Fruit fly (Drosophila melanogaster) whole organism, embryonic: Measurements from ENCODE around the gene CG14286.
A peak's percentile ranks its signal among the peaks of the same experiment; 100 is the strongest.

Source experiments
- Aef1 ChIP-seq: fragments of 200-800 bp; sonication (Bioruptor generic); IDR thresholded peaks from 3 replicates; pipeline ENCODE4 v1.3.6; 2022; ENCODE audit warnings: missing biosample characterization, missing genetic modification characterization
- Bgb ChIP-seq: fragments of 200-800 bp; sonication (Bioruptor generic); IDR thresholded peaks from 2 replicates; pipeline ENCODE4 v1.3.6; 2022; ENCODE audit warnings: missing biosample characterization, missing genetic modification characterization; ENCODE audit not compliant: partially characterized antibody
- Bteb2 ChIP-seq: fragments of 200-800 bp; sonication (Bioruptor generic); optimal IDR thresholded peaks from 2 replicates; lab custom pipeline; 2016; ENCODE audit warnings: missing biosample characterization, missing genetic modification characterization
- C15 ChIP-seq: fragments of 200-800 bp; sonication (Bioruptor generic); IDR thresholded peaks from 3 replicates; pipeline ENCODE4 v1.3.6; 2022; ENCODE audit warnings: missing biosample characterization, missing genetic modification characterization
- CG10209 ChIP-seq: fragments of 200-800 bp; sonication (Bioruptor generic); optimal IDR thresholded peaks from 3 replicates; lab custom pipeline; 2017; ENCODE audit warnings: missing biosample characterization, mild to moderate bottlenecking, missing genetic modification characterization, missing genetic modification reagents
- CG10543 ChIP-seq: fragments of 200-800 bp; sonication (Bioruptor generic); optimal IDR thresholded peaks from 3 replicates; lab custom pipeline; 2017; ENCODE audit warnings: missing biosample characterization, mild to moderate bottlenecking, missing genetic modification characterization, moderate library complexity
- CG1233 ChIP-seq: fragments of 200-800 bp; sonication (Bioruptor generic); optimal IDR thresholded peaks from 4 replicates; lab custom pipeline; 2018; ENCODE audit warnings: missing biosample characterization, mild to moderate bottlenecking, missing genetic modification characterization
- CG12942 ChIP-seq: fragments of 200-800 bp; sonication (Bioruptor generic); optimal IDR thresholded peaks from 3 replicates; lab custom pipeline; 2016; ENCODE audit warnings: missing biosample characterization, missing genetic modification characterization
- CG13424 ChIP-seq: fragments of 200-800 bp; sonication (Bioruptor generic); optimal IDR thresholded peaks from 2 replicates; lab custom pipeline; 2019; ENCODE audit warnings: missing biosample characterization, mild to moderate bottlenecking, missing genetic modification characterization, moderate library complexity
- CG14014 ChIP-seq: fragments of 200-800 bp; sonication (Bioruptor generic); IDR thresholded peaks from 2 replicates; pipeline ENCODE4 v1.3.6; 2022; ENCODE audit warnings: missing biosample characterization, missing genetic modification characterization
- CG14860 ChIP-seq: fragments of 200-800 bp; sonication (Bioruptor generic); IDR thresholded peaks from 3 replicates; pipeline ENCODE4 v1.3.6; 2022; ENCODE audit warnings: missing biosample characterization, missing genetic modification characterization; ENCODE audit not compliant: partially characterized antibody
- CG15073 ChIP-seq: fragments of 200-800 bp; sonication (Bioruptor generic); optimal IDR thresholded peaks from 2 replicates; lab custom pipeline; 2016; ENCODE audit warnings: missing biosample characterization, missing genetic modification characterization
- CG16863 ChIP-seq: fragments of 200-800 bp; sonication (Bioruptor generic); optimal IDR thresholded peaks from 3 replicates; lab custom pipeline; 2016; ENCODE audit warnings: missing biosample characterization, missing genetic modification characterization
- CG1832 ChIP-seq: fragments of 200-800 bp; sonication (Bioruptor generic); optimal IDR thresholded peaks from 2 replicates; lab custom pipeline; 2017; ENCODE audit warnings: missing biosample characterization, mild to moderate bottlenecking, missing genetic modification characterization, inconsistent platforms
- CG2199 ChIP-seq: fragments of 200-800 bp; sonication (Bioruptor generic); IDR thresholded peaks from 3 replicates; pipeline ENCODE4 v1.3.6; 2022; ENCODE audit warnings: missing biosample characterization, missing genetic modification characterization
- CG31388 ChIP-seq: fragments of 200-800 bp; sonication (Bioruptor generic); optimal IDR thresholded peaks from 2 replicates; lab custom pipeline; 2016; ENCODE audit warnings: missing biosample characterization, missing genetic modification characterization
- CG33213 ChIP-seq: fragments of 200-800 bp; sonication (Bioruptor generic); optimal IDR thresholded peaks from 3 replicates; lab custom pipeline; 2016; ENCODE audit warnings: missing biosample characterization, missing genetic modification characterization
- CG3726 ChIP-seq: fragments of 200-800 bp; sonication (Bioruptor generic); IDR thresholded peaks from 3 replicates; pipeline ENCODE4, ENCODE4 v1.3.6; 2022; ENCODE audit warnings: missing biosample characterization, missing genetic modification characterization
- CG3995 ChIP-seq: fragments of 200-800 bp; sonication (Bioruptor generic); optimal IDR thresholded peaks from 3 replicates; lab custom pipeline; 2016; ENCODE audit warnings: missing biosample characterization, missing genetic modification characterization
- CG6654 ChIP-seq: fragments of 200-800 bp; sonication (Bioruptor generic); optimal IDR thresholded peaks from 2 replicates; lab custom pipeline; 2017; ENCODE audit warnings: missing biosample characterization, mild to moderate bottlenecking, missing genetic modification characterization
- CG6689 ChIP-seq: fragments of 200-800 bp; sonication (Bioruptor generic); IDR thresholded peaks from 2 replicates; pipeline ENCODE4 v1.3.6; 2022; ENCODE audit warnings: missing biosample characterization, missing genetic modification characterization
- CG8359 ChIP-seq: fragments of 200-800 bp; sonication (Bioruptor generic); optimal IDR thresholded peaks from 2 replicates; lab custom pipeline; 2017; ENCODE audit warnings: missing biosample characterization, mild to moderate bottlenecking, missing genetic modification characterization, borderline replicate concordance
- CG9437 ChIP-seq: fragments of 200-800 bp; sonication (Bioruptor generic); optimal IDR thresholded peaks from 2 replicates; lab custom pipeline; 2018; ENCODE audit warnings: missing biosample characterization, mild to moderate bottlenecking, missing genetic modification characterization
- CG9817 ChIP-seq: fragments of 200-800 bp; sonication (Bioruptor generic); optimal IDR thresholded peaks from 2 replicates; lab custom pipeline; 2018; ENCODE audit warnings: missing biosample characterization, mild to moderate bottlenecking, missing genetic modification characterization, moderate library complexity
- CrebB ChIP-seq: fragments of 200-800 bp; sonication (Bioruptor generic); optimal IDR thresholded peaks from 3 replicates; lab custom pipeline; 2018; ENCODE audit warnings: missing biosample characterization, mild to moderate bottlenecking, missing genetic modification characterization
- Dip2 ChIP-seq: fragments of 200-800 bp; sonication (Bioruptor generic); IDR thresholded peaks from 2 replicates; pipeline ENCODE4 v1.3.6; 2022; ENCODE audit warnings: missing biosample characterization, missing genetic modification characterization
- Elba2 ChIP-seq: fragments of 200-800 bp; sonication (Bioruptor generic); optimal IDR thresholded peaks from 3 replicates; lab custom pipeline; 2016; ENCODE audit warnings: missing biosample characterization, missing genetic modification characterization
- Fer2 ChIP-seq: fragments of 200-800 bp; sonication (Bioruptor generic); optimal IDR thresholded peaks from 2 replicates; lab custom pipeline; 2018; ENCODE audit warnings: missing biosample characterization, mild to moderate bottlenecking, missing genetic modification characterization, moderate library complexity
- HHEX ChIP-seq: fragments of 200-800 bp; sonication (Bioruptor generic); optimal IDR thresholded peaks from 3 replicates; lab custom pipeline; 2017; ENCODE audit warnings: missing biosample characterization, mild to moderate bottlenecking, missing genetic modification characterization, missing genetic modification reagents
- Hr3 ChIP-seq: fragments of 200-800 bp; sonication (Bioruptor generic); optimal IDR thresholded peaks from 3 replicates; lab custom pipeline; 2016; ENCODE audit warnings: missing biosample characterization, missing genetic modification characterization
- Max ChIP-seq: fragments of 200-800 bp; sonication (Bioruptor generic); optimal IDR thresholded peaks from 2 replicates; lab custom pipeline; 2016; ENCODE audit warnings: missing biosample characterization, mild to moderate bottlenecking, missing genetic modification characterization
- Med ChIP-seq: fragments of 200-800 bp; sonication (Bioruptor generic); peaks from one replicate; lab custom pipeline; 2016; ENCODE audit warnings: missing biosample characterization, missing genetic modification characterization, mild to moderate bottlenecking, inconsistent platforms, moderate library complexity
- Rfx ChIP-seq: fragments of 200-800 bp; sonication (Bioruptor generic); IDR thresholded peaks from 2 replicates; pipeline ENCODE4 v1.3.6; 2022; ENCODE audit warnings: missing biosample characterization, missing genetic modification characterization
- Six4 ChIP-seq: fragments of 200-800 bp; sonication (Bioruptor generic); optimal IDR thresholded peaks from 2 replicates; lab custom pipeline; 2016; ENCODE audit warnings: missing biosample characterization, missing genetic modification characterization
- Sox100B ChIP-seq: fragments of 200-800 bp; sonication (Bioruptor generic); optimal IDR thresholded peaks from 3 replicates; lab custom pipeline; 2018; ENCODE audit warnings: missing biosample characterization, mild to moderate bottlenecking, missing genetic modification characterization
- Stat92E ChIP-seq, 3 experiments: fragments of >200 bp in 2 of 3; fragments of 200-800 bp in 1 of 3; sonication (Bioruptor generic) in 1 of 3; optimal IDR thresholded peaks; 2 replicates each; lab custom pipeline; 2017 to 2019; ENCODE audit warnings: missing biosample characterization in 3 of 3, missing genetic modification characterization in 3 of 3, mild to moderate bottlenecking in 1 of 3, moderate library complexity in 1 of 3
- TFAM ChIP-seq: fragments of 200-800 bp; sonication (Bioruptor generic); optimal IDR thresholded peaks from 2 replicates; lab custom pipeline; 2017; ENCODE audit warnings: missing biosample characterization, missing genetic modification characterization, inconsistent platforms
- Taf1 ChIP-seq: fragments of 200-800 bp; sonication (Bioruptor generic); IDR thresholded peaks from 2 replicates; pipeline ENCODE4 v1.3.6; 2022; ENCODE audit warnings: missing biosample characterization, missing genetic modification characterization
- Vsx1 ChIP-seq: fragments of 200-800 bp; sonication (Bioruptor generic); optimal IDR thresholded peaks from 2 replicates; lab custom pipeline; 2017; ENCODE audit warnings: missing biosample characterization, mild to moderate bottlenecking, missing genetic modification characterization, missing genetic modification reagents
- bowl ChIP-seq: fragments of 200-800 bp; sonication (Bioruptor generic); IDR thresholded peaks from 2 replicates; pipeline ENCODE4 v1.3.6; 2022; ENCODE audit warnings: missing biosample characterization, missing genetic modification characterization
- br ChIP-seq: fragments of >200 bp; optimal IDR thresholded peaks from 2 replicates; lab custom pipeline; 2017
- dmrt11E ChIP-seq: fragments of 200-800 bp; sonication (Bioruptor generic); optimal IDR thresholded peaks from 3 replicates; lab custom pipeline; 2018; ENCODE audit warnings: missing biosample characterization, mild to moderate bottlenecking, missing genetic modification characterization, moderate library complexity
- fd3F ChIP-seq: fragments of 200-800 bp; sonication (Bioruptor generic); optimal IDR thresholded peaks from 2 replicates; lab custom pipeline; 2018; ENCODE audit warnings: missing biosample characterization, mild to moderate bottlenecking, missing genetic modification characterization, moderate library complexity
- gfzf ChIP-seq: fragments of 200-800 bp; sonication (Bioruptor generic); optimal IDR thresholded peaks from 2 replicates; lab custom pipeline; 2016; ENCODE audit warnings: missing biosample characterization, mild to moderate bottlenecking, missing genetic modification characterization, moderate library complexity
- grn ChIP-seq: fragments of 200-800 bp; sonication (Bioruptor generic); optimal IDR thresholded peaks from 3 replicates; lab custom pipeline; 2017; ENCODE audit warnings: missing biosample characterization, missing genetic modification characterization
- otp ChIP-seq: fragments of 200-800 bp; sonication (Bioruptor generic); IDR thresholded peaks from 3 replicates; pipeline ENCODE4, ENCODE4 v1.3.6; 2022; ENCODE audit warnings: missing biosample characterization, missing genetic modification characterization
- pfk ChIP-seq: fragments of 200-800 bp; sonication (Bioruptor generic); optimal IDR thresholded peaks from 2 replicates; lab custom pipeline; 2018; ENCODE audit warnings: missing biosample characterization, mild to moderate bottlenecking, missing genetic modification characterization, moderate library complexity
- sc ChIP-seq, 3 experiments: fragments of >200 bp in 2 of 3; fragments of 200-800 bp in 1 of 3; sonication (Bioruptor generic) in 1 of 3; optimal IDR thresholded peaks; 2 replicates in 2 of 3; 3 replicates in 1 of 3; lab custom pipeline; 2017; ENCODE audit warnings: mild to moderate bottlenecking in 1 of 3, missing biosample characterization in 1 of 3, missing genetic modification characterization in 1 of 3, missing genetic modification reagents in 1 of 3
- twi ChIP-seq: fragments of 200-800 bp; optimal IDR thresholded peaks from 2 replicates; lab custom pipeline; 2019; ENCODE audit warnings: missing biosample characterization, mild to moderate bottlenecking, missing genetic modification characterization, moderate library complexity
- unc-4 ChIP-seq: fragments of 200-800 bp; sonication (Bioruptor generic); IDR thresholded peaks from 2 replicates; pipeline ENCODE4 v1.3.6; 2022; ENCODE audit warnings: missing biosample characterization, missing genetic modification characterization; ENCODE audit not compliant: partially characterized antibody

CG14286 gene

DNA sequence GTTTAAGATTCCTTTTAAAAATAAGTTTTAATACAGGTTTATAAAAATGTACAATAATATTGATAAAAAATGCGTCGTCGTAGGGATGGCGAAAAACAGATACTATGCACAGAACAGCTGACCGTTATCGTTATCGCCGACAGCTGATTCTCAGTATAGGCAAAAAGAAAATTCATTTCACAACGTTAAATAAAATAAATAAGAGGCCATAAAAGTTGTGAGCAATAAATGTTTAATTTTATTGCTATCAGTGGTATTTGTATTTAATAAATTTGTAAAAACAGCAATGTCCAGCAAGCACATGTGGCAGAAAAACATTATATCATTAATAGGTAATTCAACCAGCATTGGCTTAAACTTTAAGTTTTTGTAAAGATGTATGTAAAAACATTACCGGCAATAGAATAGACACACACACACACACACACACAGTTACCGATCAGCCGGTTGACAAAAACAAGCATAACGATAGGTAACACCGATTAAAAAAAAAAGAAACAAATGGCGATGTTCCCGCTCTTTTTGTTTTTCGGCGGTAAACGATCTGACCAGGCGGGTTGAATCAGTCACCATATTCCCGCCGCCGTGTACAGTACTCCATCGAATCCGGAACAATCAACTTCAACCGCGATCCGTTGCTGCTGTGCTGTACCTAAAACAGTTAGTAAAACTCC is 42.9 kb upstream of the CG14286 start, which contains the start of the genes dnk and Smu1 (continued):
- TF ChIP-seq pfk (GFP tag; lab: Kevin White, UChicago) = no peak
- no peak for TF ChIP-seq dmrt11E (tag; lab: Kevin White, UChicago)
- no peak for TF ChIP-seq Aef1 (GFP tag; lab: Robert Waterston, UW)
- TF ChIP-seq CG6654 (GFP tag; lab: Kevin White, UChicago) = no peak
- no peak for TF ChIP-seq twi (tag; lab: Kevin White, UChicago)
- TF ChIP-seq CG14860 (GFP tag; lab: Robert Waterston, UW) = no peak
- no peak for TF ChIP-seq gfzf (GFP tag; lab: Kevin White, UChicago)
- TF ChIP-seq Vsx1 (GFP tag; lab: Kevin White, UChicago) = peak; percentile 20
- peak; percentile 49 for TF ChIP-seq Max
- no peak for TF ChIP-seq Hr3 (GFP tag; lab: Kevin White, UChicago)
- no peak for TF ChIP-seq bowl
- no peak for TF ChIP-seq CG8359
- no peak for TF ChIP-seq CG33213 (GFP tag; lab: Kevin White, UChicago)
- TF ChIP-seq Bgb (GFP tag; lab: Robert Waterston, UW) = peak; percentile 37; the same call in 1 of the 2 replicates
- TF ChIP-seq CG16863 (GFP tag; lab: Kevin White, UChicago) = no peak
- TF ChIP-seq TFAM (GFP tag; lab: Kevin White, UChicago) = no peak
- TF ChIP-seq HHEX (GFP tag; lab: Kevin White, UChicago) = no peak
- no peak for TF ChIP-seq Sox100B
- TF ChIP-seq Fer2 (tag; lab: Kevin White, UChicago) = no peak
- TF ChIP-seq CG3726 (GFP tag; lab: Robert Waterston, UW) = no peak
- TF ChIP-seq CG3995 = peak; percentile 34
- TF ChIP-seq Taf1 (GFP tag; lab: Robert Waterston, UW) = no peak
- no peak for TF ChIP-seq unc-4 (GFP tag; lab: Robert Waterston, UW)
- TF ChIP-seq CG1233 (GFP tag; lab: Kevin White, UChicago) = no peak
- no peak for TF ChIP-seq Elba2 (GFP tag; lab: Kevin White, UChicago)
- no peak for TF ChIP-seq CG12942 (GFP tag; lab: Kevin White, UChicago)
- no peak for TF ChIP-seq CG10209 (GFP tag; lab: Kevin White, UChicago)
- no peak for TF ChIP-seq sc (optimal IDR thresholded peaks at IDR 0.05; lab: Kevin White, UChicago)
- no peak for TF ChIP-seq sc (GFP tag; optimal IDR thresholded peaks at IDR 0.05; lab: Kevin White, UChicago)
- TF ChIP-seq CG13424 = no peak
- TF ChIP-seq grn (GFP tag; lab: Kevin White, UChicago) = no peak
- TF ChIP-seq CG10543 (GFP tag; lab: Kevin White, UChicago) = no peak
- no peak for TF ChIP-seq CG2199 (GFP tag; lab: Robert Waterston, UW)
- TF ChIP-seq CG9817 (tag; lab: Kevin White, UChicago) = no peak
- TF ChIP-seq C15 (GFP tag; lab: Robert Waterston, UW) = no peak
- TF ChIP-seq Stat92E (GFP tag; optimal IDR thresholded peaks at IDR 0.05; lab: Kevin White, UChicago) = no peak
- TF ChIP-seq CG1832 (GFP tag; lab: Kevin White, UChicago) = no peak
- TF ChIP-seq CG6689 (GFP tag; lab: Robert Waterston, UW) = no peak
- peak; percentile 13 for TF ChIP-seq CG9437 (GFP tag; lab: Kevin White, UChicago)
- TF ChIP-seq Bteb2 = no peak
- TF ChIP-seq Med (GFP tag; lab: Kevin White, UChicago) = peak; percentile 28
- TF ChIP-seq CG15073 (GFP tag; lab: Kevin White, UChicago) = no peak
- TF ChIP-seq CrebB (tag; lab: Kevin White, UChicago) = no peak
- TF ChIP-seq Rfx (GFP tag; lab: Robert Waterston, UW) = no peak
- no peak for TF ChIP-seq br (lab: Kevin White, UChicago)
- TF ChIP-seq otp (GFP tag; lab: Robert Waterston, UW) = no peak
- no peak for TF ChIP-seq fd3F (GFP tag; lab: Kevin White, UChicago)
- no peak for TF ChIP-seq CG31388 (GFP tag; lab: Kevin White, UChicago)
- no peak for TF ChIP-seq CG14014 (GFP tag; lab: Robert Waterston, UW)
- TF ChIP-seq Dip2 = no peak
- TF ChIP-seq Six4 = no peak
